Worm (Caenorhabditis elegans): ENCODE results near the gene K10D2.5.
A peak's percentile ranks its signal among the peaks of the same experiment; 100 is the strongest.

ce11 chrIII:5137099-5137498 lies 35.4 kb upstream of the K10D2.5 start:
- TF ChIP-seq pha-4 (tag; optimal IDR thresholded peaks at IDR 0.05) (peak; percentile 19), mdl-1 (tag; optimal IDR thresholded peaks at IDR 0.05) (no peak), nhr-28 (tag; optimal IDR thresholded peaks at IDR 0.05) (no peak), zag-1 (tag; optimal IDR thresholded peaks at IDR 0.05) (no peak), nfya-1 (tag; optimal IDR thresholded peaks at IDR 0.05; ENCODE audit: insufficient read depth) (no peak)
